Worm (Caenorhabditis elegans) whole organism, late embryonic: ENCODE data around the gene Y41D4B.4.

Experiments
- C38D4.7 ChIP-seq: fragments of 200-800 bp; sonication (Bioruptor generic); optimal IDR thresholded peaks from 2 replicates; lab custom pipeline; 2018; ENCODE audit warnings: mild to moderate bottlenecking, missing genetic modification characterization, moderate library complexity, missing compliant biosample characterization
- K02D7.2 ChIP-seq: sonication (generic microtip); optimal IDR thresholded peaks from 2 replicates; lab custom pipeline; 2017; ENCODE audit warnings: mild to moderate bottlenecking, missing genetic modification characterization, missing compliant biosample characterization
- K09A11.1 ChIP-seq: sonication (generic microtip); optimal IDR thresholded peaks from 2 replicates; lab custom pipeline; 2017; ENCODE audit warnings: antibody characterized with exemption, mild to moderate bottlenecking, missing genetic modification characterization, missing compliant biosample characterization; ENCODE audit not compliant: insufficient read depth
- T23F11.4 ChIP-seq: fragments of 200-800 bp; sonication (Bioruptor generic); optimal IDR thresholded peaks from 2 replicates; lab custom pipeline; 2018; ENCODE audit warnings: mild to moderate bottlenecking, missing genetic modification characterization, missing compliant biosample characterization
- Y22D7AL.16 ChIP-seq: sonication (generic microtip); optimal IDR thresholded peaks from 2 replicates; lab custom pipeline; 2016; ENCODE audit warnings: missing genetic modification characterization, missing compliant biosample characterization
- ceh-14 ChIP-seq: sonication (generic microtip); optimal IDR thresholded peaks from 2 replicates; lab custom pipeline; 2016; ENCODE audit warnings: missing genotype, missing genetic modification characterization, missing compliant biosample characterization
- ceh-18 ChIP-seq: sonication (generic microtip); optimal IDR thresholded peaks from 2 replicates; lab custom pipeline; 2016; ENCODE audit warnings: missing genetic modification characterization, missing compliant biosample characterization
- ceh-19 ChIP-seq: fragments of 200-800 bp; sonication (Bioruptor generic); optimal IDR thresholded peaks from 2 replicates; lab custom pipeline; 2018; ENCODE audit warnings: mild to moderate bottlenecking, missing genetic modification characterization, missing compliant biosample characterization
- ceh-2 ChIP-seq: sonication (generic microtip); optimal IDR thresholded peaks from 2 replicates; lab custom pipeline; 2016; ENCODE audit warnings: missing genotype, missing genetic modification characterization, missing compliant biosample characterization
- ceh-24 ChIP-seq: sonication (generic microtip); optimal IDR thresholded peaks from 2 replicates; lab custom pipeline; 2016; ENCODE audit warnings: mild to moderate bottlenecking, missing genetic modification characterization, missing compliant biosample characterization
- ceh-31 ChIP-seq: sonication (generic microtip); optimal IDR thresholded peaks from 2 replicates; lab custom pipeline; 2016; ENCODE audit warnings: missing genetic modification characterization, missing compliant biosample characterization
- ceh-45 ChIP-seq: fragments of 200-800 bp; sonication (Bioruptor generic); IDR thresholded peaks from 2 replicates; pipeline ENCODE4 v1.3.6; 2022; ENCODE audit warnings: missing genetic modification reagents, missing genetic modification characterization, missing compliant biosample characterization
- ceh-48 ChIP-seq: sonication (generic microtip); optimal IDR thresholded peaks from 2 replicates; lab custom pipeline; 2016; ENCODE audit warnings: missing genetic modification characterization, inconsistent platforms, missing compliant biosample characterization
- che-1 ChIP-seq: sonication (generic microtip); optimal IDR thresholded peaks from 2 replicates; lab custom pipeline; 2016; ENCODE audit warnings: mild to moderate bottlenecking, missing genetic modification characterization, missing compliant biosample characterization
- dmd-4 ChIP-seq: sonication (generic microtip); optimal IDR thresholded peaks from 2 replicates; lab custom pipeline; 2016; ENCODE audit warnings: borderline replicate concordance, missing genetic modification characterization, missing compliant biosample characterization
- ets-4 ChIP-seq: sonication (generic microtip); optimal IDR thresholded peaks from 2 replicates; lab custom pipeline; 2016; ENCODE audit warnings: missing genetic modification characterization, missing compliant biosample characterization
- eyg-1 ChIP-seq: sonication (generic microtip); optimal IDR thresholded peaks from 2 replicates; lab custom pipeline; 2016; ENCODE audit warnings: missing genotype, missing genetic modification characterization, missing compliant biosample characterization
- fax-1 ChIP-seq: sonication (generic microtip); optimal IDR thresholded peaks from 2 replicates; lab custom pipeline; 2016; ENCODE audit warnings: missing genotype, missing genetic modification characterization, missing compliant biosample characterization
- fkh-6 ChIP-seq: sonication (generic microtip); optimal IDR thresholded peaks from 2 replicates; lab custom pipeline; 2016; ENCODE audit warnings: missing genetic modification characterization, missing compliant biosample characterization
- hlh-13 ChIP-seq: fragments of 200-800 bp; sonication (Bioruptor generic); optimal IDR thresholded peaks from 2 replicates; lab custom pipeline; 2018; ENCODE audit warnings: mild to moderate bottlenecking, missing genetic modification characterization, missing compliant biosample characterization
- hlh-30 ChIP-seq: sonication (generic microtip); optimal IDR thresholded peaks from 2 replicates; lab custom pipeline; 2017; ENCODE audit warnings: antibody characterized with exemption, missing genetic modification characterization, missing compliant biosample characterization; ENCODE audit not compliant: insufficient read depth
- hlh-6 ChIP-seq: sonication (generic microtip); optimal IDR thresholded peaks from 2 replicates; lab custom pipeline; 2016; ENCODE audit warnings: missing genotype, missing genetic modification characterization, missing compliant biosample characterization
- hlh-8 ChIP-seq: sonication (generic microtip); optimal IDR thresholded peaks from 2 replicates; lab custom pipeline; 2016; ENCODE audit warnings: missing genotype, missing genetic modification characterization, missing compliant biosample characterization
- lim-6 ChIP-seq: sonication (generic microtip); optimal IDR thresholded peaks from 2 replicates; lab custom pipeline; 2016; ENCODE audit warnings: missing genetic modification characterization, missing compliant biosample characterization
- lin-11 ChIP-seq: fragments of 200-800 bp; sonication (Bioruptor generic); optimal IDR thresholded peaks from 2 replicates; lab custom pipeline; 2018; ENCODE audit warnings: mild to moderate bottlenecking, missing genetic modification characterization, missing compliant biosample characterization
- madf-2 ChIP-seq: sonication (generic microtip); optimal IDR thresholded peaks from 2 replicates; lab custom pipeline; 2017; ENCODE audit warnings: missing genetic modification characterization, missing compliant biosample characterization
- mec-3 ChIP-seq: sonication (generic microtip); optimal IDR thresholded peaks from 2 replicates; lab custom pipeline; 2016; ENCODE audit warnings: borderline replicate concordance, missing genetic modification characterization, missing compliant biosample characterization
- nfya-1 ChIP-seq: sonication (generic microtip); optimal IDR thresholded peaks from 2 replicates; lab custom pipeline; 2017; ENCODE audit warnings: missing genetic modification characterization, mild to moderate bottlenecking, missing compliant biosample characterization, antibody characterized with exemption, moderate library complexity
- npax-4 ChIP-seq: sonication (generic microtip); optimal IDR thresholded peaks from 2 replicates; lab custom pipeline; 2016; ENCODE audit warnings: missing genetic modification characterization, missing compliant biosample characterization
- pag-3 ChIP-seq: sonication (generic microtip); optimal IDR thresholded peaks from 2 replicates; lab custom pipeline; 2016; ENCODE audit warnings: missing compliant biosample characterization, missing genetic modification characterization, borderline replicate concordance
- pat-9 ChIP-seq: fragments of 200-800 bp; sonication (Bioruptor generic); optimal IDR thresholded peaks from 2 replicates; lab custom pipeline; 2018; ENCODE audit warnings: mild to moderate bottlenecking, missing genetic modification characterization, moderate library complexity, missing compliant biosample characterization
- pha-2 ChIP-seq: sonication (generic microtip); optimal IDR thresholded peaks from 2 replicates; lab custom pipeline; 2017; ENCODE audit warnings: mild to moderate bottlenecking, missing genetic modification characterization, missing compliant biosample characterization
- pha-4 ChIP-seq: fragments of 150-350 bp; optimal IDR thresholded peaks from 2 replicates; lab custom pipeline; 2018; ENCODE audit warnings: missing biosample characterization, missing genetic modification reagents, missing genetic modification characterization
- pros-1 ChIP-seq: fragments of 150-350 bp; optimal IDR thresholded peaks from 2 replicates; lab custom pipeline; 2014; ENCODE audit warnings: missing biosample characterization, missing genetic modification reagents, missing genetic modification characterization
- ref-2 ChIP-seq: sonication (generic microtip); optimal IDR thresholded peaks from 2 replicates; lab custom pipeline; 2016; ENCODE audit warnings: missing genetic modification characterization, missing compliant biosample characterization
- sdc-2 ChIP-seq: sonication (generic microtip); optimal IDR thresholded peaks from 2 replicates; lab custom pipeline; 2016; ENCODE audit warnings: missing genotype, missing genetic modification characterization, missing compliant biosample characterization
- sox-2 ChIP-seq: fragments of 200-800 bp; sonication (Bioruptor generic); IDR thresholded peaks from 2 replicates; pipeline ENCODE4 v1.3.6; 2022; ENCODE audit warnings: missing genetic modification reagents, missing genetic modification characterization, missing compliant biosample characterization
- sox-4 ChIP-seq: sonication (generic microtip); optimal IDR thresholded peaks from 2 replicates; lab custom pipeline; 2017; ENCODE audit warnings: mild to moderate bottlenecking, missing genetic modification characterization, inconsistent platforms, missing compliant biosample characterization
- syd-9 ChIP-seq: sonication (generic microtip); optimal IDR thresholded peaks from 2 replicates; lab custom pipeline; 2016; ENCODE audit warnings: mild to moderate bottlenecking, missing genetic modification characterization, moderate library complexity, missing compliant biosample characterization
- tbx-2 ChIP-seq: sonication (generic microtip); optimal IDR thresholded peaks from 2 replicates; lab custom pipeline; 2016; ENCODE audit warnings: missing genetic modification characterization, missing compliant biosample characterization
- unc-86 ChIP-seq: sonication (generic microtip); optimal IDR thresholded peaks from 2 replicates; lab custom pipeline; 2016; ENCODE audit warnings: missing genetic modification characterization, missing compliant biosample characterization
- ztf-16 ChIP-seq: sonication (generic microtip); optimal IDR thresholded peaks from 2 replicates; lab custom pipeline; 2017; ENCODE audit warnings: missing genetic modification characterization, missing compliant biosample characterization

Gene Y41D4B.4

ce11 chrIV:1699599-1699998 is 39.7 kb downstream of the Y41D4B.4 start, which contains the start of gene bus-2:
bus-2 (plus strand) TSS chrIV:1699899.
- TF ChIP-seq ceh-24 (tag; lab: Kevin White, UChicago) (no peak), sdc-2 (no peak), K02D7.2 (no peak), K09A11.1 (tag; lab: Kevin White, UChicago) (no peak), ceh-2 (tag; lab: Kevin White, UChicago) (no peak), unc-86 (no peak), hlh-6 (no peak), dmd-4 (tag; lab: Kevin White, UChicago) (no peak), ceh-14 (no peak), pat-9 (tag; lab: Kevin White, UChicago) (no peak), C38D4.7 (GFP tag; lab: Kevin White, UChicago) (no peak), lim-6 (tag; lab: Kevin White, UChicago) (no peak), syd-9 (tag; lab: Kevin White, UChicago) (no peak), tbx-2 (tag; lab: Kevin White, UChicago) (no peak), madf-2 (tag; lab: Kevin White, UChicago) (no peak), ref-2 (tag; lab: Kevin White, UChicago) (no peak)

- TF ChIP-seq che-1 (tag; lab: Kevin White, UChicago) (no peak), sox-2 (GFP tag; lab: Robert Waterston, UW) (no peak), mec-3 (no peak), pros-1 (no peak)
Measured at ce11 chrIV:1706996-1707395, 47.1 kb downstream of the Y41D4B.4 start, which contains the start of gene K08D12.4. K08D12.4 (plus strand) TSS chrIV:1707296.

- TF ChIP-seq unc-86 (no peak), pha-4 (tag; lab: Kevin White, UChicago) (no peak), T23F11.4 (no peak), ceh-45 (GFP tag; lab: Robert Waterston, UW) (no peak), eyg-1 (tag; lab: Kevin White, UChicago) (no peak), ztf-16 (tag; lab: Kevin White, UChicago) (no peak), hlh-8 (tag; lab: Kevin White, UChicago) (no peak), npax-4 (tag; lab: Kevin White, UChicago) (no peak), K02D7.2 (no peak), ceh-19 (no peak), ets-4 (tag; lab: Kevin White, UChicago) (no peak), ceh-2 (tag; lab: Kevin White, UChicago) (no peak), hlh-6 (no peak), fax-1 (no peak), fkh-6 (tag; lab: Kevin White, UChicago) (no peak), sdc-2 (no peak), Y22D7AL.16 (tag; lab: Kevin White, UChicago) (no peak), pha-2 (no peak), lin-11 (tag; lab: Kevin White, UChicago) (no peak), K09A11.1 (tag; lab: Kevin White, UChicago) (no peak)
Measured at ce11 chrIV:1707960-1708359, 48.0 kb downstream of the Y41D4B.4 start.

ce11 chrIV:1708426-1708826 is 48.5 kb downstream of the Y41D4B.4 start:
- TF ChIP-seq pag-3 (tag; lab: Kevin White, UChicago) (no peak), ceh-31 (tag; lab: Kevin White, UChicago) (peak; percentile 19)

ce11 chrIV:1709002-1709401 is 49.1 kb downstream of the Y41D4B.4 start:
- TF ChIP-seq ceh-48 (tag; lab: Kevin White, UChicago), result no peak
- TF ChIP-seq dmd-4 (tag; lab: Kevin White, UChicago), result no peak
- TF ChIP-seq hlh-6, result no peak
- TF ChIP-seq C38D4.7 (GFP tag; lab: Kevin White, UChicago), result no peak
- no peak for TF ChIP-seq ceh-24 (tag; lab: Kevin White, UChicago)
- no peak for TF ChIP-seq madf-2 (tag; lab: Kevin White, UChicago)
- TF ChIP-seq fkh-6 (tag; lab: Kevin White, UChicago), result no peak
- no peak for TF ChIP-seq hlh-13 (GFP tag; lab: Kevin White, UChicago)
- TF ChIP-seq sox-4 (tag; lab: Kevin White, UChicago), result no peak
- no peak for TF ChIP-seq hlh-30
- no peak for TF ChIP-seq pag-3 (tag; lab: Kevin White, UChicago)
- no peak for TF ChIP-seq ceh-18 (tag; lab: Kevin White, UChicago)
- TF ChIP-seq ets-4 (tag; lab: Kevin White, UChicago), result no peak
- no peak for TF ChIP-seq lin-11 (tag; lab: Kevin White, UChicago)
- no peak for TF ChIP-seq nfya-1 (tag; lab: Kevin White, UChicago)
